Worm (Caenorhabditis elegans): ENCODE results near the gene twk-17.

DNA sequence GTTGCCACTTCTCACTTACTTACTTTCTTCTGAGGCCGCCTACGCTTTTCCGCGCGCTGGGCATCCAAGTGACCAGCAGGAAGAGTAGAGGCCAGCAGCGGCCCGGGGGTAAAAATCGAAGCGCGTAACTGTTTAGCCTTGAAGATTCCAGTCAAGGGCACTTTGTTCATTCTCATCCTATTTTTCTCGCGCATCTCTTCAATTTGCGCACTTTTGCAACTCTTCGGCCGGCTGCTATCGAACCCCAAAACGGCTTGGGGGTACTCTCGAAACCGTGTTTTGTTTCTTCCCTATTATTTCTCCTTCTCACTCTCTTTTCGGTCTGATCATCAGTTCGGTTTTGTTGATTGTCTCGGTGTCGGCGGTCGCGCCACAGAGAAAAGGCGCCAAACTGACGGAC lies 21.3 kb downstream of the twk-17 start:
- no peak for TF ChIP-seq elt-3 (tag; optimal IDR thresholded peaks at IDR 0.05)
- no peak for TF ChIP-seq nhr-28 (tag; optimal IDR thresholded peaks at IDR 0.05)
- no peak for TF ChIP-seq pha-4 (tag; optimal IDR thresholded peaks at IDR 0.05)
- no peak for TF ChIP-seq ham-2 (GFP tag; optimal IDR thresholded peaks at IDR 0.05)
- TF ChIP-seq ztf-11 (tag; optimal IDR thresholded peaks at IDR 0.05) = no peak
- TF ChIP-seq unc-120 (tag; optimal IDR thresholded peaks at IDR 0.05; ENCODE audit: poor library complexity, severe bottlenecking) = no peak
- TF ChIP-seq lin-13 (tag; optimal IDR thresholded peaks at IDR 0.05) = no peak
- no peak for TF ChIP-seq flh-1 (GFP tag; optimal IDR thresholded peaks at IDR 0.05)
